Worm (Caenorhabditis elegans): ENCODE data around the gene F35B3.4.

DNA sequence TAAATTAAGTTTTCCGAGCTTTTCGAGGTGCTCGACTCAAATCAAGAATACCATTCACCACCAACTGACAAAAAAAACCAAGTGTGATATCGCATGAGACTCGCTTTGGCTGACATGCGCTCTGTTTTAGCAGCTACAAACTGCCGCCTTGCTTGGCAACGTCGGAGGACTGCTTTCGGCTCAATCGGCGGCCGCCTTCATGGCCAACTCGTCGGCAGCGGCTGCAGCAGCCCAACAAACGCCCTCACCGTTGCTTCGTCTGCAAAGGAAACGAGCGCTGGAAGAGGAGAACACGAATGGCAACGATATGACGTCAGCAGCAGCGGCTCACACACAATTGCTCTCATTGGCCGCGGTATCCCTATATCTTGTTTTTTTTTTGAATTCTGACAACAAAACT, 13.9 kb downstream of the F35B3.4 start:
- no peak for TF ChIP-seq pha-4 (tag; optimal IDR thresholded peaks at IDR 0.05)
- TF ChIP-seq lin-11 (tag; optimal IDR thresholded peaks at IDR 0.05), result no peak
- TF ChIP-seq hlh-15 (tag; optimal IDR thresholded peaks at IDR 0.05), result no peak
- no peak for TF ChIP-seq ceh-14 (tag; optimal IDR thresholded peaks at IDR 0.05)
- no peak for TF ChIP-seq ceh-31 (tag; optimal IDR thresholded peaks at IDR 0.05)
- no peak for TF ChIP-seq pqm-1 (tag; optimal IDR thresholded peaks at IDR 0.05)
- TF ChIP-seq elt-2 (tag; optimal IDR thresholded peaks at IDR 0.05), result no peak
- no peak for TF ChIP-seq fkh-10 (GFP tag; optimal IDR thresholded peaks at IDR 0.05)
